Worm (Caenorhabditis elegans): ENCODE measurements around the gene K10B3.5.

K10B3.5 gene

DNA sequence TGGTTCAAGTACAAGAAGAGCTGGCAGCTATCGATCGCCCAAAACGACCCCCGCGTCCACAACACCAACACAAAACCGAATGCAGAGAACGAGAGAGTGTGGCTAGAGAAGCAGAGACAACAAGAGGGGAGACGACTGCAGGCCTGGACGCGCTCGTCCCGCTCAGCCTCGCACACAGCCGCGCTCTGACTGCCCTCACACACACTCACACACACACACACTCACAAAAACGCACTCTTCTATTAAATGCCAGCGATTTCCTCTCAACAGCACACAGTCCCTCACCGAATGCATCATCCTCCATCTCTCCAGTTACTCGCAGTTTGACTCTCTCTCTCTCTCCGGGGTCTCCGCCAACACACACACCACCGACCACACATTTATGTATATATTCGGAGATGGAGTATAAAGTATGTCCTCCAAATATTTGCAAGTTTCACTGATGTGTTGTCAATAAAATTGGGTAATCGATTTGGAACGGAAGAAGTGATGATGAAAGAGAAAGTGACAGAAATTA, 21.4 kb upstream of the K10B3.5 start (continued):
- TF ChIP-seq lin-35 (GFP tag; optimal IDR thresholded peaks at IDR 0.05) = peak in 1 of 3 experiments; percentile 69
- no peak for TF ChIP-seq akir-1 (GFP tag; optimal IDR thresholded peaks at IDR 0.05)
- TF ChIP-seq Y56A3A.18 (GFP tag; IDR thresholded peaks at IDR 0.05) = no peak
- TF ChIP-seq egl-44 (GFP tag; IDR thresholded peaks at IDR 0.05) = peak; percentile 88
- no peak for TF ChIP-seq ceh-100 (GFP tag; IDR thresholded peaks at IDR 0.05)
- peak; percentile 33 for TF ChIP-seq athp-1 (tag; optimal IDR thresholded peaks at IDR 0.05)
- peak; percentile 49 for TF ChIP-seq F52B5.7 (tag; optimal IDR thresholded peaks at IDR 0.05)
- TF ChIP-seq B0336.3 (GFP tag; IDR thresholded peaks at IDR 0.05) = peak; percentile 93
- peak; percentile 13 for TF ChIP-seq B0261.1 (tag; optimal IDR thresholded peaks at IDR 0.05)
- TF ChIP-seq lin-26 (GFP tag; IDR thresholded peaks at IDR 0.05) = peak; percentile 79
- no peak for TF ChIP-seq fkh-3 (tag; optimal IDR thresholded peaks at IDR 0.05)
- no peak for TF ChIP-seq bed-1 (GFP tag; IDR thresholded peaks at IDR 0.05)
- TF ChIP-seq F22D6.2 (tag; optimal IDR thresholded peaks at IDR 0.05) = peak; percentile 29
- TF ChIP-seq zfh-2 (GFP tag; conservative IDR thresholded peaks at IDR 0.05) = peak; percentile 99
- peak; percentile 87 for TF ChIP-seq pbrm-1 (GFP tag; IDR thresholded peaks at IDR 0.05)
- TF ChIP-seq ekl-4 (GFP tag; IDR thresholded peaks at IDR 0.05) = peak; percentile 73
- TF ChIP-seq atf-7 (tag; optimal IDR thresholded peaks at IDR 0.05) = peak; percentile 76
- peak; percentile 4 for TF ChIP-seq lsl-1 (GFP tag; optimal IDR thresholded peaks at IDR 0.05)
- peak; percentile 86 for TF ChIP-seq hmg-1.2 (GFP tag; IDR thresholded peaks at IDR 0.05)
- peak; percentile 74 for TF ChIP-seq ztf-3 (GFP tag; optimal IDR thresholded peaks at IDR 0.05)
- no peak for TF ChIP-seq F37B4.10 (GFP tag; IDR thresholded peaks at IDR 0.05)
- peak; percentile 94 for TF ChIP-seq attf-5 (GFP tag; optimal IDR thresholded peaks at IDR 0.05)
- peak; percentile 23 for TF ChIP-seq snpc-1.1 (tag; optimal IDR thresholded peaks at IDR 0.05; ENCODE audit: insufficient read depth)
- TF ChIP-seq somi-1 (GFP tag; optimal IDR thresholded peaks at IDR 0.05) = peak; percentile 68
- no peak for TF ChIP-seq madf-8 (GFP tag; conservative IDR thresholded peaks at IDR 0.05)
- no peak for TF ChIP-seq cebp-2 (GFP tag; IDR thresholded peaks at IDR 0.05)
- no peak for TF ChIP-seq F55B11.4 (tag; optimal IDR thresholded peaks at IDR 0.05; ENCODE audit: borderline replicate concordance, insufficient read depth)
- no peak for TF ChIP-seq ceh-91 (GFP tag; IDR thresholded peaks at IDR 0.05)
- no peak for TF ChIP-seq hlh-26 (GFP tag; conservative IDR thresholded peaks at IDR 0.05)
- TF ChIP-seq dpff-1 (tag; optimal IDR thresholded peaks at IDR 0.05) = no peak
- no peak for TF ChIP-seq Y53F4B.3 (GFP tag; IDR thresholded peaks at IDR 0.05)
- TF ChIP-seq hmg-20 (GFP tag; IDR thresholded peaks at IDR 0.05) = 0 out of 2 replicates have a peak, but pooled peaks have one; percentile 31
- peak; percentile 91 for TF ChIP-seq ceh-27 (GFP tag; optimal IDR thresholded peaks at IDR 0.05)
- TF ChIP-seq snpc-3.4 (tag; optimal IDR thresholded peaks at IDR 0.05) = peak; percentile 4
- TF ChIP-seq let-526 (GFP tag; IDR thresholded peaks at IDR 0.05) = peak; percentile 80; the same call in 1 of the 2 replicates
- 0 out of 2 replicates have a peak, but pooled peaks have one; percentile 8 for TF ChIP-seq F33H1.4 (GFP tag; IDR thresholded peaks at IDR 0.05)
- no peak for TF ChIP-seq efl-1 (GFP tag; optimal IDR thresholded peaks at IDR 0.05)
- TF ChIP-seq tlf-1 (GFP tag; optimal IDR thresholded peaks at IDR 0.05) = peak; percentile 56
- peak; percentile 54 for TF ChIP-seq die-1 (tag; optimal IDR thresholded peaks at IDR 0.05)
- TF ChIP-seq sptf-2 (GFP tag; optimal IDR thresholded peaks at IDR 0.05) = no peak
- peak; percentile 99 for TF ChIP-seq lir-1 (GFP tag; conservative IDR thresholded peaks at IDR 0.05)
- TF ChIP-seq ztf-25 (GFP tag; IDR thresholded peaks at IDR 0.05) = no peak
- TF ChIP-seq rec-8 (tag; optimal IDR thresholded peaks at IDR 0.05) = no peak
- no peak for TF ChIP-seq B0035.1 (tag; optimal IDR thresholded peaks at IDR 0.05)
- no peak for TF ChIP-seq nfya-1 (tag; optimal IDR thresholded peaks at IDR 0.05; ENCODE audit: borderline replicate concordance, insufficient read depth)
- TF ChIP-seq let-607 (tag; optimal IDR thresholded peaks at IDR 0.05) = peak; percentile 72 to 75
- TF ChIP-seq F49E8.2 (tag; optimal IDR thresholded peaks at IDR 0.05; ENCODE audit: insufficient read depth) = no peak

All from whole organism, young adult.